Worm (Caenorhabditis elegans) whole organism, L4/young adult: ENCODE measurements around the gene Y62F5A.9.

Experiments
- W03F9.2 ChIP-seq: fragments of 150-350 bp; optimal IDR thresholded peaks from 2 replicates; lab custom pipeline; 2014; ENCODE audit warnings: missing biosample characterization, missing genetic modification characterization
- dao-5 ChIP-seq: sonication (generic microtip); optimal IDR thresholded peaks from 2 replicates; lab custom pipeline; 2016; ENCODE audit warnings: missing genotype, missing genetic modification characterization, moderate library complexity, missing compliant biosample characterization
- him-1 ChIP-seq: sonication (generic microtip); optimal IDR thresholded peaks from 2 replicates; lab custom pipeline; 2016; ENCODE audit warnings: missing genotype, missing genetic modification reagents, missing genetic modification characterization, missing compliant biosample characterization

ce11 chrII:11495307-11495706, 43.3 kb downstream of the Y62F5A.9 start, which contains the start of the genes ooc-3 and B0334.4:
- TF ChIP-seq dao-5 (tag; lab: Kevin White, UChicago): no peak
- TF ChIP-seq him-1 (tag; lab: Kevin White, UChicago): no peak
- no peak for TF ChIP-seq W03F9.2 (tag; lab: Kevin White, UChicago)
